Fruit fly (Drosophila melanogaster) whole organism, embryonic: ENCODE results near the gene asun.

ENCODE experiments used
- Antp ChIP-seq: fragments of 200-800 bp; sonication (Bioruptor generic); optimal IDR thresholded peaks from 3 replicates; lab custom pipeline; 2016; ENCODE audit warnings: missing biosample characterization, missing genetic modification characterization
- Bteb2 ChIP-seq: fragments of 200-800 bp; sonication (Bioruptor generic); optimal IDR thresholded peaks from 2 replicates; lab custom pipeline; 2016; ENCODE audit warnings: missing biosample characterization, missing genetic modification characterization
- CG10209 ChIP-seq: fragments of 200-800 bp; sonication (Bioruptor generic); optimal IDR thresholded peaks from 3 replicates; lab custom pipeline; 2017; ENCODE audit warnings: missing biosample characterization, mild to moderate bottlenecking, missing genetic modification characterization, missing genetic modification reagents
- CG11247 ChIP-seq: fragments of 200-800 bp; sonication (Bioruptor generic); IDR thresholded peaks from 2 replicates; pipeline ENCODE4 v1.3.6; 2022; ENCODE audit warnings: missing biosample characterization, missing genetic modification characterization
- CG1233 ChIP-seq: fragments of 200-800 bp; sonication (Bioruptor generic); optimal IDR thresholded peaks from 4 replicates; lab custom pipeline; 2018; ENCODE audit warnings: missing biosample characterization, mild to moderate bottlenecking, missing genetic modification characterization
- CG12942 ChIP-seq: fragments of 200-800 bp; sonication (Bioruptor generic); optimal IDR thresholded peaks from 3 replicates; lab custom pipeline; 2016; ENCODE audit warnings: missing biosample characterization, missing genetic modification characterization
- CG14050 ChIP-seq: fragments of 200-800 bp; sonication (Bioruptor generic); IDR thresholded peaks from 3 replicates; pipeline ENCODE4 v1.3.6; 2022; ENCODE audit warnings: missing biosample characterization, missing genetic modification characterization
- CG14441 ChIP-seq: fragments of 200-800 bp; sonication (Bioruptor generic); IDR thresholded peaks from 2 replicates; pipeline ENCODE4 v1.3.6; 2022; ENCODE audit warnings: missing biosample characterization, missing genetic modification characterization
- CG14710 ChIP-seq: fragments of 200-800 bp; sonication (Bioruptor generic); optimal IDR thresholded peaks from 3 replicates; lab custom pipeline; 2019; ENCODE audit warnings: missing biosample characterization, mild to moderate bottlenecking, missing genetic modification characterization, moderate library complexity
- CG17829 ChIP-seq: fragments of 200-800 bp; optimal IDR thresholded peaks from 2 replicates; lab custom pipeline; 2019; ENCODE audit warnings: missing biosample characterization, mild to moderate bottlenecking, missing genetic modification characterization, moderate library complexity
- CG18476 ChIP-seq: fragments of 200-800 bp; sonication (Bioruptor generic); optimal IDR thresholded peaks from 2 replicates; lab custom pipeline; 2016; ENCODE audit warnings: missing biosample characterization, mild to moderate bottlenecking, missing genetic modification characterization
- CG18599 ChIP-seq: fragments of 200-800 bp; sonication (Bioruptor generic); optimal IDR thresholded peaks from 3 replicates; lab custom pipeline; 2017; ENCODE audit warnings: missing biosample characterization, missing genetic modification characterization, mild to moderate bottlenecking, moderate library complexity, missing genetic modification reagents
- CG2202 ChIP-seq: fragments of 200-800 bp; sonication (Bioruptor generic); optimal IDR thresholded peaks from 2 replicates; lab custom pipeline; 2018; ENCODE audit warnings: missing biosample characterization, mild to moderate bottlenecking, missing genetic modification characterization
- CG2889 ChIP-seq: fragments of 200-800 bp; sonication (Bioruptor generic); IDR thresholded peaks from 3 replicates; pipeline ENCODE4 v1.3.6; 2022; ENCODE audit warnings: missing biosample characterization, missing genetic modification characterization
- CG31388 ChIP-seq: fragments of 200-800 bp; sonication (Bioruptor generic); optimal IDR thresholded peaks from 2 replicates; lab custom pipeline; 2016; ENCODE audit warnings: missing biosample characterization, missing genetic modification characterization
- CG32532 ChIP-seq: fragments of 200-800 bp; sonication (Bioruptor generic); IDR thresholded peaks from 2 replicates; pipeline ENCODE4 v1.3.6; 2022; ENCODE audit warnings: missing biosample characterization, missing genetic modification characterization
- CG34376 ChIP-seq: fragments of 200-800 bp; sonication (Bioruptor generic); optimal IDR thresholded peaks from 2 replicates; lab custom pipeline; 2018; ENCODE audit warnings: missing biosample characterization, mild to moderate bottlenecking, missing genetic modification characterization
- CG34422 ChIP-seq: fragments of 200-800 bp; sonication (Bioruptor generic); IDR thresholded peaks from 3 replicates; pipeline ENCODE4 v1.3.6; 2022; ENCODE audit warnings: missing biosample characterization, missing genetic modification characterization
- CG3838 ChIP-seq: fragments of 200-800 bp; sonication (Bioruptor generic); optimal IDR thresholded peaks from 3 replicates; lab custom pipeline; 2016; ENCODE audit warnings: missing biosample characterization, missing genetic modification characterization
- CG6791 ChIP-seq: fragments of 200-800 bp; sonication (Bioruptor generic); IDR thresholded peaks from 3 replicates; pipeline ENCODE4 v1.3.6; 2022; ENCODE audit warnings: missing biosample characterization, missing genetic modification characterization; ENCODE audit not compliant: partially characterized antibody
- CG8089 ChIP-seq: fragments of 200-800 bp; sonication (Bioruptor generic); optimal IDR thresholded peaks from 3 replicates; lab custom pipeline; 2016; ENCODE audit warnings: missing biosample characterization, missing genetic modification characterization
- CG8924 ChIP-seq: fragments of 200-800 bp; optimal IDR thresholded peaks from 3 replicates; lab custom pipeline; 2019; ENCODE audit warnings: missing biosample characterization, mild to moderate bottlenecking, missing genetic modification characterization, moderate library complexity
- CkIIα-i1 ChIP-seq: fragments of 200-800 bp; sonication (Bioruptor generic); IDR thresholded peaks from 2 replicates; pipeline ENCODE4 v1.3.6; 2022; ENCODE audit warnings: missing biosample characterization, missing genetic modification characterization
- CoRest ChIP-seq: fragments of 200-800 bp; sonication (Bioruptor generic); optimal IDR thresholded peaks from 3 replicates; lab custom pipeline; 2018; ENCODE audit warnings: missing biosample characterization, mild to moderate bottlenecking, missing genetic modification characterization, moderate library complexity
- Dek ChIP-seq: fragments of 200-800 bp; sonication (Bioruptor generic); optimal IDR thresholded peaks from 3 replicates; lab custom pipeline; 2019; ENCODE audit warnings: missing biosample characterization, mild to moderate bottlenecking, missing genetic modification characterization, moderate library complexity
- Dip3 ChIP-seq: fragments of 200-800 bp; sonication (Bioruptor generic); optimal IDR thresholded peaks from 3 replicates; lab custom pipeline; 2016; ENCODE audit warnings: missing biosample characterization, missing genetic modification characterization
- Elba2 ChIP-seq: fragments of 200-800 bp; sonication (Bioruptor generic); optimal IDR thresholded peaks from 3 replicates; lab custom pipeline; 2016; ENCODE audit warnings: missing biosample characterization, missing genetic modification characterization
- Gug ChIP-seq: fragments of 200-800 bp; sonication (Bioruptor generic); IDR thresholded peaks from 4 replicates; pipeline ENCODE4 v1.3.6; 2022; ENCODE audit warnings: missing biosample characterization, missing genetic modification characterization
- H15 ChIP-seq: fragments of 200-800 bp; sonication (Bioruptor generic); IDR thresholded peaks from 3 replicates; pipeline ENCODE4 v1.3.6; 2022; ENCODE audit warnings: missing biosample characterization, missing genetic modification characterization
- Lpt ChIP-seq: fragments of >200 bp; optimal IDR thresholded peaks from 2 replicates; lab custom pipeline; 2018; ENCODE audit warnings: missing biosample characterization, missing genetic modification characterization
- NK7.1 ChIP-seq: fragments of 200-800 bp; sonication (Bioruptor generic); optimal IDR thresholded peaks from 3 replicates; lab custom pipeline; 2016; ENCODE audit warnings: missing biosample characterization, missing genetic modification characterization
- Oaz ChIP-seq: fragments of 200-800 bp; sonication (Bioruptor generic); IDR thresholded peaks from 2 replicates; pipeline ENCODE4 v1.3.6; 2022; ENCODE audit warnings: missing biosample characterization, missing genetic modification characterization
- Sox100B ChIP-seq: fragments of 200-800 bp; sonication (Bioruptor generic); optimal IDR thresholded peaks from 3 replicates; lab custom pipeline; 2018; ENCODE audit warnings: missing biosample characterization, mild to moderate bottlenecking, missing genetic modification characterization
- YL-1 ChIP-seq: fragments of 200-800 bp; sonication (Bioruptor generic); optimal IDR thresholded peaks from 3 replicates; lab custom pipeline; 2017; ENCODE audit warnings: missing biosample characterization, mild to moderate bottlenecking, missing genetic modification characterization
- ac ChIP-seq: fragments of 200-800 bp; sonication (Bioruptor generic); optimal IDR thresholded peaks from 3 replicates; lab custom pipeline; 2017; ENCODE audit warnings: missing biosample characterization, mild to moderate bottlenecking, missing genetic modification characterization
- ato ChIP-seq: fragments of 200-800 bp; sonication (Bioruptor generic); IDR thresholded peaks from 2 replicates; pipeline ENCODE4 v1.3.6; 2022; ENCODE audit warnings: missing biosample characterization, missing genetic modification characterization; ENCODE audit not compliant: partially characterized antibody
- croc ChIP-seq: fragments of 200-800 bp; sonication (Bioruptor generic); conservative IDR thresholded peaks from 3 replicates; pipeline ENCODE4 v1.3.6; 2022; ENCODE audit warnings: missing biosample characterization, missing genetic modification characterization
- crp ChIP-seq, 2 experiments: fragments of 200-800 bp; sonication (Bioruptor generic); optimal IDR thresholded peaks; 2 replicates in 1 of 2; 3 replicates in 1 of 2; lab custom pipeline; 2017; ENCODE audit warnings: missing biosample characterization in 2 of 2, missing genetic modification characterization in 2 of 2, mild to moderate bottlenecking in 1 of 2, moderate library complexity in 1 of 2
- da ChIP-seq: fragments of 200-800 bp; sonication (Bioruptor generic); optimal IDR thresholded peaks from 2 replicates; lab custom pipeline; 2016; ENCODE audit warnings: missing biosample characterization, missing genetic modification characterization
- fd96Cb ChIP-seq: fragments of 200-800 bp; sonication (Bioruptor generic); optimal IDR thresholded peaks from 2 replicates; lab custom pipeline; 2018; ENCODE audit warnings: missing biosample characterization, mild to moderate bottlenecking, missing genetic modification characterization, moderate library complexity
- gsb ChIP-seq: fragments of 200-800 bp; sonication (Bioruptor generic); IDR thresholded peaks from 2 replicates; pipeline ENCODE4 v1.3.6; 2022; ENCODE audit warnings: missing biosample characterization, missing genetic modification characterization
- hth ChIP-seq: fragments of >200 bp; optimal IDR thresholded peaks from 2 replicates; lab custom pipeline; 2017; ENCODE audit warnings: inconsistent platforms
- inv ChIP-seq: fragments of 200-800 bp; sonication (Bioruptor generic); IDR thresholded peaks from 2 replicates; pipeline ENCODE4 v1.3.6; 2022; ENCODE audit warnings: missing biosample characterization, missing genetic modification characterization; ENCODE audit not compliant: partially characterized antibody
- luna ChIP-seq: fragments of 200-800 bp; sonication (Bioruptor generic); optimal IDR thresholded peaks from 2 replicates; lab custom pipeline; 2016; ENCODE audit warnings: missing biosample characterization, missing genetic modification characterization
- nerfin-2 ChIP-seq: fragments of 200-800 bp; sonication (Bioruptor generic); IDR thresholded peaks from 2 replicates; pipeline ENCODE4 v1.3.6; 2022; ENCODE audit warnings: missing biosample characterization, missing genetic modification characterization; ENCODE audit not compliant: partially characterized antibody
- onecut ChIP-seq: fragments of 200-800 bp; sonication (Bioruptor generic); IDR thresholded peaks from 2 replicates; pipeline ENCODE4 v1.3.6; 2022; ENCODE audit warnings: missing biosample characterization, missing genetic modification characterization
- pnt ChIP-seq: fragments of 200-800 bp; sonication (Bioruptor generic); optimal IDR thresholded peaks from 3 replicates; lab custom pipeline; 2016; ENCODE audit warnings: missing biosample characterization, missing genetic modification characterization
- sc ChIP-seq, 3 experiments: fragments of >200 bp in 2 of 3; fragments of 200-800 bp in 1 of 3; sonication (Bioruptor generic) in 1 of 3; optimal IDR thresholded peaks; 2 replicates in 2 of 3; 3 replicates in 1 of 3; lab custom pipeline; 2017; ENCODE audit warnings: mild to moderate bottlenecking in 1 of 3, missing biosample characterization in 1 of 3, missing genetic modification characterization in 1 of 3, missing genetic modification reagents in 1 of 3
- sisA ChIP-seq: fragments of 200-800 bp; sonication (Bioruptor generic); IDR thresholded peaks from 2 replicates; pipeline ENCODE4 v1.3.6; 2022; ENCODE audit warnings: missing biosample characterization, missing genetic modification characterization
- sob ChIP-seq: fragments of 200-800 bp; sonication (Bioruptor generic); IDR thresholded peaks from 2 replicates; pipeline ENCODE4 v1.3.6; 2022; ENCODE audit warnings: missing biosample characterization, missing genetic modification characterization
- yki ChIP-seq: fragments of >200 bp; optimal IDR thresholded peaks from 3 replicates; lab custom pipeline; 2018

asun gene

dm6 chr3R:16282080-16282690, 18.1 kb downstream of the asun start (continued):
- TF ChIP-seq hth (lab: Kevin White, UChicago) (no peak), CG8924 (tag; lab: Kevin White, UChicago) (no peak), CG32532 (no peak), CG34376 (GFP tag; lab: Kevin White, UChicago) (no peak), nerfin-2 (GFP tag; lab: Robert Waterston, UW) (no peak), CG8089 (GFP tag; lab: Kevin White, UChicago) (no peak), CG2889 (GFP tag; lab: Robert Waterston, UW) (no peak), CG3838 (GFP tag; lab: Kevin White, UChicago) (peak; percentile 24), CG6791 (peak; percentile 48; the same call in 1 of the 3 replicates), YL-1 (no peak), CoRest (tag; lab: Kevin White, UChicago) (no peak), Antp (no peak), luna (GFP tag; lab: Kevin White, UChicago) (no peak), CG31388 (GFP tag; lab: Kevin White, UChicago) (no peak), CG12942 (GFP tag; lab: Kevin White, UChicago) (no peak), CG1233 (GFP tag; lab: Kevin White, UChicago) (peak; percentile 13), Oaz (GFP tag; lab: Robert Waterston, UW) (no peak), CG14710 (tag; lab: Kevin White, UChicago) (peak; percentile 96), ato (GFP tag; lab: Robert Waterston, UW) (no peak), Dip3 (GFP tag; lab: Kevin White, UChicago) (no peak), Dek (tag; lab: Kevin White, UChicago) (no peak), CG14441 (GFP tag; lab: Robert Waterston, UW) (0 out of 2 replicates have a peak, but pooled peaks have one; percentile 33), Bteb2 (GFP tag; lab: Kevin White, UChicago) (no peak), CG18599 (GFP tag; lab: Kevin White, UChicago) (no peak), yki (no peak), CG14050 (GFP tag; lab: Robert Waterston, UW) (no peak), CG11247 (GFP tag; lab: Robert Waterston, UW) (no peak), CG17829 (tag; lab: Kevin White, UChicago) (peak; percentile 20), ac (GFP tag; lab: Kevin White, UChicago) (peak; percentile 36), H15 (GFP tag; lab: Robert Waterston, UW) (no peak), crp (GFP tag; optimal IDR thresholded peaks at IDR 0.05; lab: Kevin White, UChicago) (peak; percentile 8 to 73), CkIIα-i1 (GFP tag; lab: Robert Waterston, UW) (no peak), sob (GFP tag; lab: Robert Waterston, UW) (no peak), fd96Cb (tag; lab: Kevin White, UChicago) (no peak), CG10209 (peak; percentile 29), Gug (GFP tag; lab: Robert Waterston, UW) (no peak), NK7.1 (GFP tag; lab: Kevin White, UChicago) (no peak), onecut (no peak), pnt (GFP tag; lab: Kevin White, UChicago) (no peak), Sox100B (peak; percentile 27), CG18476 (peak; percentile 1), Lpt (GFP tag; lab: Kevin White, UChicago) (no peak), CG2202 (no peak), sisA (GFP tag; lab: Robert Waterston, UW) (no peak), Elba2 (GFP tag; lab: Kevin White, UChicago) (no peak), gsb (GFP tag; lab: Robert Waterston, UW) (no peak), croc (no peak), inv (GFP tag; lab: Robert Waterston, UW) (no peak), da (peak; percentile 52), CG34422 (GFP tag; lab: Robert Waterston, UW) (no peak), sc (optimal IDR thresholded peaks at IDR 0.05; lab: Kevin White, UChicago) (no peak), sc (GFP tag; optimal IDR thresholded peaks at IDR 0.05; lab: Kevin White, UChicago) (peak; percentile 24)
